Fruit fly (Drosophila melanogaster): ENCODE measurements around the gene Tgt.

DNA sequence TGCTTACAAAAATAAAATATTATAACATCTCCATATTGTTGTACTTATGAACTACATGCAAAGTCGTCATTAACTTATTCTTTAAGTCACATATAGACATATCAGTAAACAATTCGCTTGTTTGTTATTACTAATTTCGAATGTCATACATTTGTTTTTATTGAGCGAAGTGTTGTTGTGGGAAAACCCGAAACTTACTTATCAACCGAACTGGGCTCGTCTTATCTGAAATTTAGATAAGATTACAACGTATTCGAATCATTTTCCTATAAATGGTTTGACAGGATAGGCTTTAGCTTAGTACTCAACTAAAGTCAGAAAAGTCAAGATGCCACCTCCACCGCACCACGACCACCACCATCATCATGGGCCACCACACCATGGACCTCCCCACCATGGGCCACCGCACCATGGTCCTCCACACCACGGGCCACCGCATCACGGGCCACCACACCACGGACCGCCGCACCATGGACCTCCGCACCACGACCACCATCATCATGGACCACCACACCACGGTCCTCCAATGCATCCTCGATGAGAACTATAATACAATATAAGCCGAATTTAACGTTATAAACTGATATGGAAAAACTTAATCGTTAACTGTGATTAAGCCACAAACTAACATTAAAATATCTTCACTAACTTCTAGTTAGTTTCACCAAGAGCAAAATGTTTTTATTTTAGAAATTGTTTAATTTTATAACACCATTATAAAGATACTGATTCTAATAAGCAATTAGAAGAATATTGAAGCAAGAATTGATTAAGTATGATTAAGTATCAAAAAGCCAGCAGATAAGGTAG is 16.3 kb downstream of the Tgt start, which contains the start of the genes CG43349 and CG5011:
- TF ChIP-seq rn (GFP tag; IDR thresholded peaks at IDR 0.05) (no peak), CG14655 (GFP tag; optimal IDR thresholded peaks at IDR 0.05) (no peak), CG10348 (GFP tag; IDR thresholded peaks at IDR 0.05) (no peak), Ets98B (GFP tag; IDR thresholded peaks at IDR 0.05) (no peak), Snoo (tag; optimal IDR thresholded peaks at IDR 0.05) (no peak), Pif1A (GFP tag; optimal IDR thresholded peaks at IDR 0.05) (no peak), CG9948 (tag; optimal IDR thresholded peaks at IDR 0.05) (no peak), CG12605 (GFP tag; IDR thresholded peaks at IDR 0.05) (no peak), D1 (tag; optimal IDR thresholded peaks at IDR 0.05) (no peak), fd96Ca (GFP tag; IDR thresholded peaks at IDR 0.05) (no peak), EcR (GFP tag; optimal IDR thresholded peaks at IDR 0.05) (no peak), CG15710 (tag; optimal IDR thresholded peaks at IDR 0.05) (no peak), CG8301 (tag; optimal IDR thresholded peaks at IDR 0.05) (no peak), CG34367 (tag; optimal IDR thresholded peaks at IDR 0.05) (no peak)

Measured in whole organism, pupa.